Worm (Caenorhabditis elegans) whole organism, midembryonic: Measurements from ENCODE around the gene F41E6.8.

ENCODE experiments used
- T22C8.4 ChIP-seq: fragments of 200-800 bp; sonication (Bioruptor generic); IDR thresholded peaks from 2 replicates; pipeline ENCODE4 v1.3.6; 2022; ENCODE audit warnings: missing genetic modification characterization, missing compliant biosample characterization
- cog-1 ChIP-seq: sonication (generic microtip); optimal IDR thresholded peaks from 2 replicates; lab custom pipeline; 2016; ENCODE audit warnings: missing genetic modification characterization, missing compliant biosample characterization
- flt-1 ChIP-seq: fragments of 200-800 bp; sonication (Bioruptor generic); IDR thresholded peaks from 2 replicates; pipeline ENCODE4 v1.3.6; 2022; ENCODE audit warnings: missing genetic modification characterization, missing compliant biosample characterization
- klf-2 ChIP-seq: fragments of 200-800 bp; sonication (Bioruptor generic); conservative IDR thresholded peaks from 2 replicates; pipeline ENCODE4 v1.3.6; 2022; ENCODE audit warnings: missing genetic modification reagents, missing genetic modification characterization, missing compliant biosample characterization
- med-1 ChIP-seq: sonication (generic microtip); optimal IDR thresholded peaks from 2 replicates; lab custom pipeline; 2017; ENCODE audit warnings: missing genetic modification characterization, mild to moderate bottlenecking, missing compliant biosample characterization, antibody characterized with exemption, missing genetic modification reagents; ENCODE audit not compliant: insufficient read depth
- ref-1 ChIP-seq: fragments of 200-800 bp; sonication (Bioruptor generic); conservative IDR thresholded peaks from 2 replicates; pipeline ENCODE4 v1.3.6; 2022; ENCODE audit warnings: missing genetic modification reagents, missing genetic modification characterization, missing compliant biosample characterization
- tab-1 ChIP-seq: fragments of 200-800 bp; sonication (Bioruptor generic); IDR thresholded peaks from 2 replicates; pipeline ENCODE4 v1.3.6; 2022; ENCODE audit warnings: missing genetic modification characterization, missing compliant biosample characterization
- ztf-23 ChIP-seq: fragments of 200-800 bp; sonication (Bioruptor generic); IDR thresholded peaks from 2 replicates; pipeline ENCODE4 v1.3.6; 2022; ENCODE audit warnings: missing genetic modification reagents, missing genetic modification characterization, missing compliant biosample characterization
- ztf-29 ChIP-seq: fragments of 200-800 bp; sonication (Bioruptor generic); IDR thresholded peaks from 2 replicates; pipeline ENCODE4 v1.3.6; 2022; ENCODE audit warnings: missing genetic modification reagents, missing genetic modification characterization, missing compliant biosample characterization

F41E6.8 gene

ce11 chrV:8601420-8601819 lies at the start of gene F41E6.8:
TSS of gene F41E6.8 (minus strand) at chrV:8601520.
- TF ChIP-seq flt-1 (GFP tag; lab: Robert Waterston, UW): no peak

- TF ChIP-seq flt-1 (GFP tag; lab: Robert Waterston, UW) (no peak), ztf-29 (GFP tag; lab: Robert Waterston, UW) (no peak), T22C8.4 (GFP tag; lab: Robert Waterston, UW) (no peak), med-1 (GFP tag; lab: Kevin White, UChicago) (no peak), klf-2 (GFP tag; lab: Robert Waterston, UW) (no peak), ref-1 (GFP tag; lab: Robert Waterston, UW) (no peak), cog-1 (tag; lab: Kevin White, UChicago) (no peak), tab-1 (GFP tag; lab: Robert Waterston, UW) (no peak), ztf-23 (GFP tag; lab: Robert Waterston, UW) (no peak)
Observed at ce11 chrV:8650365-8650764, 49.0 kb upstream of the F41E6.8 start.

DNA sequence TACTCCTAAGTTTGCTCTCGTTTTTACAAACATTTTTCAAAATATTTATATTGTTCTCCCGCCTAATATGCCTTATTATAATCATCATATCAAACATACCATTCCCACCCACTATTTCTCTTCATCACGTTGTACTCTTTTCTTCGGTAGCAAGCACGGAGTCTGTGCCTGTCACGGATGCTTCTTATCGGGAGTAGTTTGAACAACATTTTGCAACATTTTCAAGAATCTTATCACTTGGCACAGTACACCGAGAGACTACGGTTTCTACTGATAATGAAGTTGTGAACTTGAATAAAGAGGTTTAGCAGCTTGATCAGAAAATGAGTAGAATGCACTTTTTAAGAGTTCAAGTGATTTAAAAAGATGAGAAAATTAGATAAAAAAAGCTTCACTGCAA lies 46.9 kb upstream of the F41E6.8 start:
- TF ChIP-seq ztf-23 (GFP tag; lab: Robert Waterston, UW) (no peak), med-1 (GFP tag; lab: Kevin White, UChicago) (no peak), cog-1 (tag; lab: Kevin White, UChicago) (no peak), klf-2 (GFP tag; lab: Robert Waterston, UW) (no peak), flt-1 (GFP tag; lab: Robert Waterston, UW) (no peak), tab-1 (GFP tag; lab: Robert Waterston, UW) (no peak), T22C8.4 (GFP tag; lab: Robert Waterston, UW) (no peak), ztf-29 (GFP tag; lab: Robert Waterston, UW) (no peak), ref-1 (GFP tag; lab: Robert Waterston, UW) (no peak)

- TF ChIP-seq T22C8.4 (GFP tag; lab: Robert Waterston, UW) (no peak), ztf-23 (GFP tag; lab: Robert Waterston, UW) (no peak), flt-1 (GFP tag; lab: Robert Waterston, UW) (no peak), klf-2 (GFP tag; lab: Robert Waterston, UW) (no peak), ztf-29 (GFP tag; lab: Robert Waterston, UW) (no peak), med-1 (GFP tag; lab: Kevin White, UChicago) (no peak), ref-1 (GFP tag; lab: Robert Waterston, UW) (no peak), tab-1 (GFP tag; lab: Robert Waterston, UW) (no peak), cog-1 (tag; lab: Kevin White, UChicago) (no peak)
Observed at ce11 chrV:8643093-8643492, 41.8 kb upstream of the F41E6.8 start, which contains the start of gene asp-13. TSS of gene asp-13 (minus strand) at chrV:8643193.

DNA sequence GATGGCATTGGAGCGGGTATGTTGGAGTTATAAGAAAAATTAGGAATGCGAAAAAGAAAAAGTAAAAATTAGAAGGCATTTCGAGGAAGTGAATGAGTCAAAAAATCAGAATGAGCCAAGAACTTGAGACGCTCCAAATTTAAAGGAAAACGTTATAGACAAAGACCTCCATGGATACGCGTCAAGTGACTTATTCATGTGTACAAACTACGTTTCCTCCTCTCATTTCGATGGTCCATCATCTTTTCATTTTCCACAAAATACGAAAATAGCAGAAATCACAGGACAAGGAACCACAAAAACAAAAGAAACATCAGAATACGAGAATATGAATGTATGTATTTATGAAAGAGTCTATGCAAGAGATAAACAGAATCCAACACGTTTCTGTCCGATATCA lies 39.9 kb upstream of the F41E6.8 start, which contains the start of gene F28A12.3:
TSS of gene F28A12.3 (minus strand) at position 101 of the 400 bp plus-strand sequence.
- TF ChIP-seq klf-2 (GFP tag; lab: Robert Waterston, UW) (no peak), med-1 (GFP tag; lab: Kevin White, UChicago) (no peak), flt-1 (GFP tag; lab: Robert Waterston, UW) (no peak), cog-1 (tag; lab: Kevin White, UChicago) (no peak), tab-1 (GFP tag; lab: Robert Waterston, UW) (no peak), ref-1 (GFP tag; lab: Robert Waterston, UW) (no peak), ztf-29 (GFP tag; lab: Robert Waterston, UW) (no peak), ztf-23 (GFP tag; lab: Robert Waterston, UW) (no peak), T22C8.4 (GFP tag; lab: Robert Waterston, UW) (no peak)

ce11 chrV:8637666-8638271 lies 36.4 kb upstream of the F41E6.8 start, which contains the start of the genes F28A12.10 and acd-4:
TSS of gene F28A12.10 (minus strand) at chrV:8637766.
TSS of gene acd-4 (plus strand) at chrV:8638221.
- no peak for TF ChIP-seq klf-2 (GFP tag; lab: Robert Waterston, UW)
- TF ChIP-seq ztf-23 (GFP tag; lab: Robert Waterston, UW): no peak
- TF ChIP-seq ztf-29 (GFP tag; lab: Robert Waterston, UW): no peak
- no peak for TF ChIP-seq flt-1 (GFP tag; lab: Robert Waterston, UW)
- no peak for TF ChIP-seq ref-1 (GFP tag; lab: Robert Waterston, UW)
- no peak for TF ChIP-seq med-1 (GFP tag; lab: Kevin White, UChicago)
- TF ChIP-seq tab-1 (GFP tag; lab: Robert Waterston, UW): no peak
- TF ChIP-seq cog-1 (tag; lab: Kevin White, UChicago): no peak

ce11 chrV:8636907-8637306 lies 35.6 kb upstream of the F41E6.8 start, which contains the start of gene grl-12:
TSS of gene grl-12 (minus strand) at chrV:8637007.
- TF ChIP-seq T22C8.4 (GFP tag; lab: Robert Waterston, UW): no peak
- TF ChIP-seq med-1 (GFP tag; lab: Kevin White, UChicago): no peak

- no peak for TF ChIP-seq klf-2 (GFP tag; lab: Robert Waterston, UW)
- no peak for TF ChIP-seq flt-1 (GFP tag; lab: Robert Waterston, UW)
- no peak for TF ChIP-seq tab-1 (GFP tag; lab: Robert Waterston, UW)
- TF ChIP-seq med-1 (GFP tag; lab: Kevin White, UChicago): no peak
- TF ChIP-seq cog-1 (tag; lab: Kevin White, UChicago): no peak
- TF ChIP-seq ref-1 (GFP tag; lab: Robert Waterston, UW): no peak
- no peak for TF ChIP-seq ztf-29 (GFP tag; lab: Robert Waterston, UW)
- TF ChIP-seq T22C8.4 (GFP tag; lab: Robert Waterston, UW): no peak
- TF ChIP-seq ztf-23 (GFP tag; lab: Robert Waterston, UW): no peak
Observed at ce11 chrV:8635575-8635974, 34.3 kb upstream of the F41E6.8 start, which contains the start of gene oac-29. TSS of gene oac-29 (minus strand) at chrV:8635675.

ce11 chrV:8632788-8633187 lies 31.5 kb upstream of the F41E6.8 start:
- TF ChIP-seq cog-1 (tag; lab: Kevin White, UChicago): no peak
